Fruit fly (Drosophila melanogaster) whole organism, wandering third instar larva: Measurements from ENCODE around the gene CG12106.

ENCODE experiments used
- Abd-B ChIP-seq: fragments of >200 bp; optimal IDR thresholded peaks from 2 replicates; lab custom pipeline; 2017; ENCODE audit warnings: missing biosample characterization, missing genetic modification characterization
- CG32264 ChIP-seq: fragments of 200-800 bp; sonication (Bioruptor generic); optimal IDR thresholded peaks from 2 replicates; lab custom pipeline; 2016; ENCODE audit warnings: missing biosample characterization, missing genetic modification characterization
- CG9705 ChIP-seq: fragments of 200-800 bp; sonication (Bioruptor generic); optimal IDR thresholded peaks from 2 replicates; lab custom pipeline; 2018; ENCODE audit warnings: missing biosample characterization, mild to moderate bottlenecking, missing genetic modification characterization
- CrebA ChIP-seq: fragments of 200-800 bp; sonication (Bioruptor generic); optimal IDR thresholded peaks from 2 replicates; lab custom pipeline; 2016; ENCODE audit warnings: missing biosample characterization, mild to moderate bottlenecking, missing genetic modification characterization, borderline replicate concordance
- Dfd ChIP-seq: fragments of >200 bp; optimal IDR thresholded peaks from 2 replicates; lab custom pipeline; 2017; ENCODE audit warnings: missing biosample characterization, missing genetic modification characterization
- Dif ChIP-seq: fragments of 200-275, 200-300 bp; sonication (Bioruptor generic); optimal IDR thresholded peaks from 2 replicates; lab custom pipeline; 2018; ENCODE audit warnings: missing biosample characterization, missing genetic modification characterization; ENCODE audit not compliant: partially characterized antibody
- GATAd ChIP-seq: sonication (Bioruptor generic); optimal IDR thresholded peaks from 2 replicates; lab custom pipeline; 2016; ENCODE audit warnings: missing biosample characterization, missing genetic modification characterization
- HLH106 ChIP-seq: fragments of 200-800 bp; optimal IDR thresholded peaks from 3 replicates; lab custom pipeline; 2019; ENCODE audit warnings: missing biosample characterization, mild to moderate bottlenecking, missing genetic modification characterization, moderate library complexity
- Hnf4 ChIP-seq: fragments of 200-800 bp; sonication (Bioruptor generic); optimal IDR thresholded peaks from 2 replicates; lab custom pipeline; 2016; ENCODE audit warnings: missing biosample characterization, mild to moderate bottlenecking, missing genetic modification characterization
- Hr78 ChIP-seq: fragments of >200 bp; optimal IDR thresholded peaks from 2 replicates; lab custom pipeline; 2017; ENCODE audit warnings: missing biosample characterization, missing genetic modification characterization
- Hr83 ChIP-seq: fragments of 200-300 bp; sonication (Bioruptor generic); optimal IDR thresholded peaks from 2 replicates; lab custom pipeline; 2016; ENCODE audit warnings: missing biosample characterization, mild to moderate bottlenecking, missing genetic modification characterization, moderate library complexity; ENCODE audit not compliant: poor library complexity, severe bottlenecking
- Jra ChIP-seq: sonication (Bioruptor generic); optimal IDR thresholded peaks from 2 replicates; lab custom pipeline; 2016; ENCODE audit warnings: missing biosample characterization, missing genetic modification characterization
- Mio ChIP-seq: sonication (Bioruptor generic); optimal IDR thresholded peaks from 2 replicates; lab custom pipeline; 2016; ENCODE audit warnings: missing biosample characterization, missing genetic modification characterization
- Myc ChIP-seq: fragments of >200 bp; optimal IDR thresholded peaks from 2 replicates; lab custom pipeline; 2017
- N ChIP-seq: fragments of >200 bp; optimal IDR thresholded peaks from 2 replicates; lab custom pipeline; 2018; ENCODE audit warnings: missing biosample characterization, missing external identifiers, missing genetic modification characterization
- OdsH ChIP-seq: fragments of 200-800 bp; sonication (Bioruptor generic); optimal IDR thresholded peaks from 2 replicates; lab custom pipeline; 2016; ENCODE audit warnings: missing biosample characterization, mild to moderate bottlenecking, missing genetic modification characterization
- Rel ChIP-seq, 2 experiments: fragments of 200-800 bp; sonication (Bioruptor generic) in 1 of 2; optimal IDR thresholded peaks; 2 replicates in 1 of 2; 3 replicates in 1 of 2; lab custom pipeline; 2016 to 2019; ENCODE audit warnings: mild to moderate bottlenecking in 2 of 2, missing biosample characterization in 2 of 2, missing genetic modification characterization in 2 of 2, moderate library complexity in 1 of 2
- Sp1 ChIP-seq: fragments of 200-800 bp; sonication (Bioruptor generic); optimal IDR thresholded peaks from 3 replicates; lab custom pipeline; 2019; ENCODE audit warnings: missing biosample characterization, mild to moderate bottlenecking, missing genetic modification characterization, moderate library complexity
- Vsx2 ChIP-seq: fragments of 200-300, 225-300 bp; sonication (Bioruptor generic); optimal IDR thresholded peaks from 2 replicates; lab custom pipeline; 2018; ENCODE audit warnings: missing biosample characterization, missing genetic modification characterization; ENCODE audit not compliant: partially characterized antibody
- br ChIP-seq: fragments of 200-800 bp; sonication (Bioruptor generic); optimal IDR thresholded peaks from 2 replicates; lab custom pipeline; 2016; ENCODE audit warnings: missing biosample characterization, missing genetic modification characterization
- brk ChIP-seq: fragments of 200-800 bp; sonication (Bioruptor generic); optimal IDR thresholded peaks from 2 replicates; lab custom pipeline; 2016; ENCODE audit warnings: missing biosample characterization, mild to moderate bottlenecking, missing genetic modification characterization
- dl ChIP-seq, 2 experiments: fragments of 175-275, 200-275 bp in 1 of 2; fragments of 200-275 bp in 1 of 2; sonication (Bioruptor generic); optimal IDR thresholded peaks; lab custom pipeline; 2018; ENCODE audit warnings: mild to moderate bottlenecking in 2 of 2, missing biosample characterization in 2 of 2, missing genetic modification characterization in 2 of 2, moderate library complexity in 2 of 2; ENCODE audit not compliant: partially characterized antibody in 2 of 2, insufficient read depth in 1 of 2
- dmrt93B ChIP-seq: fragments of 200-800 bp; sonication (Bioruptor generic); optimal IDR thresholded peaks from 2 replicates; lab custom pipeline; 2018; ENCODE audit warnings: missing biosample characterization, mild to moderate bottlenecking, missing genetic modification characterization
- dsf ChIP-seq: sonication (Bioruptor generic); optimal IDR thresholded peaks from 2 replicates; lab custom pipeline; 2016; ENCODE audit warnings: missing biosample characterization, missing genetic modification characterization, borderline replicate concordance
- ey ChIP-seq: fragments of 200-800 bp; sonication (Bioruptor generic); optimal IDR thresholded peaks from 2 replicates; lab custom pipeline; 2016; ENCODE audit warnings: missing biosample characterization, missing genetic modification characterization
- foxo ChIP-seq, 2 experiments: fragments of 200-800 bp; sonication (Bioruptor generic); optimal IDR thresholded peaks; 2 replicates in 1 of 2; 3 replicates in 1 of 2; lab custom pipeline; 2016 to 2017; ENCODE audit warnings: missing biosample characterization in 2 of 2, missing genetic modification characterization in 2 of 2
- fru ChIP-seq: fragments of 200-800 bp; sonication (Bioruptor generic); optimal IDR thresholded peaks from 3 replicates; lab custom pipeline; 2016; ENCODE audit warnings: missing biosample characterization, mild to moderate bottlenecking, missing genetic modification characterization
- h ChIP-seq: fragments of 200-800 bp; sonication (Bioruptor generic); optimal IDR thresholded peaks from 3 replicates; lab custom pipeline; 2016; ENCODE audit warnings: missing biosample characterization, mild to moderate bottlenecking, missing genetic modification characterization
- jim ChIP-seq: fragments of 175-275, 200-325 bp; sonication (Bioruptor generic); optimal IDR thresholded peaks from 2 replicates; lab custom pipeline; 2016; ENCODE audit warnings: missing biosample characterization, mild to moderate bottlenecking, missing genetic modification characterization
- lola ChIP-seq: fragments of >200 bp; optimal IDR thresholded peaks from 2 replicates; lab custom pipeline; 2017; ENCODE audit warnings: missing biosample characterization, missing genetic modification characterization
- pan ChIP-seq: fragments of >200 bp; optimal IDR thresholded peaks from 2 replicates; lab custom pipeline; 2017
- psq ChIP-seq: fragments of 200-800 bp; sonication (Bioruptor generic); optimal IDR thresholded peaks from 3 replicates; lab custom pipeline; 2017; ENCODE audit warnings: missing biosample characterization, mild to moderate bottlenecking, missing genetic modification characterization, moderate library complexity
- rgr ChIP-seq: fragments of 200-800 bp; sonication (Bioruptor generic); optimal IDR thresholded peaks from 3 replicates; lab custom pipeline; 2016; ENCODE audit warnings: missing biosample characterization, mild to moderate bottlenecking, missing genetic modification characterization
- sage ChIP-seq: fragments of 200-800 bp; sonication (Bioruptor generic); optimal IDR thresholded peaks from 2 replicates; lab custom pipeline; 2016; ENCODE audit warnings: missing biosample characterization, mild to moderate bottlenecking, missing genetic modification characterization
- sv ChIP-seq: fragments of 200-800 bp; sonication (Bioruptor generic); optimal IDR thresholded peaks from 3 replicates; lab custom pipeline; 2016; ENCODE audit warnings: missing biosample characterization, missing genetic modification characterization
- tai ChIP-seq: sonication (Bioruptor generic); optimal IDR thresholded peaks from 2 replicates; lab custom pipeline; 2016; ENCODE audit warnings: missing biosample characterization, missing genetic modification characterization
- usp ChIP-seq: fragments of >200 bp; optimal IDR thresholded peaks from 2 replicates; lab custom pipeline; 2017; ENCODE audit warnings: missing biosample characterization, missing genetic modification characterization
- woc ChIP-seq: sonication (Bioruptor generic); optimal IDR thresholded peaks from 2 replicates; lab custom pipeline; 2016; ENCODE audit warnings: missing biosample characterization, mild to moderate bottlenecking, missing genetic modification characterization

The CG12106 gene

dm6 chrX:9156388-9156823 is 37.3 kb upstream of the CG12106 start, which contains the start of gene His3.3B:
TSS of gene His3.3B (minus strand) at chrX:9156669.
- no peak for TF ChIP-seq dl (GFP tag; optimal IDR thresholded peaks at IDR 0.05; lab: Kevin White, UChicago; ENCODE audit: insufficient read depth in 1 of 2, partially characterized antibody in 2 of 2)
- TF ChIP-seq woc: no peak
- TF ChIP-seq usp (GFP tag; lab: Kevin White, UChicago): no peak
- peak; percentile 6 for TF ChIP-seq rgr (GFP tag; lab: Kevin White, UChicago)
- TF ChIP-seq pan (lab: Kevin White, UChicago): no peak
- no peak for TF ChIP-seq dsf (GFP tag; lab: Kevin White, UChicago)
- TF ChIP-seq jim (GFP tag; lab: Kevin White, UChicago): no peak
- peak; percentile 24 for TF ChIP-seq h
- TF ChIP-seq N: no peak
- TF ChIP-seq Dfd (GFP tag; lab: Kevin White, UChicago): no peak
- TF ChIP-seq tai (GFP tag; lab: Kevin White, UChicago): no peak
- no peak for TF ChIP-seq foxo (GFP tag; optimal IDR thresholded peaks at IDR 0.05; lab: Kevin White, UChicago)
- TF ChIP-seq Myc: no peak
- TF ChIP-seq OdsH (GFP tag; lab: Kevin White, UChicago): no peak
- TF ChIP-seq lola: no peak
- no peak for TF ChIP-seq sv (GFP tag; lab: Kevin White, UChicago)
- TF ChIP-seq sage (GFP tag; lab: Kevin White, UChicago): no peak
- no peak for TF ChIP-seq fru (GFP tag; lab: Kevin White, UChicago)
- no peak for TF ChIP-seq Hnf4 (GFP tag; lab: Kevin White, UChicago)
- no peak for TF ChIP-seq Hr83 (GFP tag; lab: Kevin White, UChicago)
- no peak for TF ChIP-seq Vsx2
- TF ChIP-seq Rel (GFP tag; optimal IDR thresholded peaks at IDR 0.05; lab: Kevin White, UChicago): no peak
- TF ChIP-seq Rel (tag; optimal IDR thresholded peaks at IDR 0.05; lab: Kevin White, UChicago): no peak
- no peak for TF ChIP-seq CrebA (GFP tag; lab: Kevin White, UChicago)
- TF ChIP-seq psq (GFP tag; lab: Kevin White, UChicago): no peak
- TF ChIP-seq CG9705 (GFP tag; lab: Kevin White, UChicago): no peak
- no peak for TF ChIP-seq HLH106 (tag; lab: Kevin White, UChicago)
- TF ChIP-seq dmrt93B (GFP tag; lab: Kevin White, UChicago): no peak
- TF ChIP-seq Jra (GFP tag; lab: Kevin White, UChicago): no peak
- TF ChIP-seq Abd-B: no peak
- no peak for TF ChIP-seq Hr78 (GFP tag; lab: Kevin White, UChicago)
- TF ChIP-seq brk: peak; percentile 17
- peak; percentile 33 for TF ChIP-seq Dif (GFP tag; lab: Kevin White, UChicago)
- no peak for TF ChIP-seq CG32264
- TF ChIP-seq Sp1: peak; percentile 14
- no peak for TF ChIP-seq Mio
- TF ChIP-seq GATAd (GFP tag; lab: Kevin White, UChicago): no peak
- no peak for TF ChIP-seq ey (GFP tag; lab: Kevin White, UChicago)
- peak; percentile 12 for TF ChIP-seq br (GFP tag; lab: Kevin White, UChicago)

- TF ChIP-seq Rel (GFP tag; optimal IDR thresholded peaks at IDR 0.05; lab: Kevin White, UChicago): no peak
- peak; percentile 3 for TF ChIP-seq Rel (tag; optimal IDR thresholded peaks at IDR 0.05; lab: Kevin White, UChicago)
- TF ChIP-seq usp (GFP tag; lab: Kevin White, UChicago): no peak
- no peak for TF ChIP-seq sage (GFP tag; lab: Kevin White, UChicago)
These were observed 35.3 kb upstream of the CG12106 start, which contains the start of the genes Ost48 and Dlip1 for dm6 chrX:9158366-9158765. TSS of gene Ost48 (minus strand) at chrX:9158515. TSS of gene Dlip1 (plus strand) at chrX:9158622.

dm6 chrX:9159736-9160135 is 34.0 kb upstream of the CG12106 start, which contains the start of gene NdufA3:
TSS of gene NdufA3 (minus strand) at chrX:9160052.
- TF ChIP-seq pan (lab: Kevin White, UChicago): no peak
- no peak for TF ChIP-seq br (GFP tag; lab: Kevin White, UChicago)
- TF ChIP-seq tai (GFP tag; lab: Kevin White, UChicago): no peak
- no peak for TF ChIP-seq Rel (GFP tag; optimal IDR thresholded peaks at IDR 0.05; lab: Kevin White, UChicago)
- TF ChIP-seq Rel (tag; optimal IDR thresholded peaks at IDR 0.05; lab: Kevin White, UChicago): peak; percentile 11
- TF ChIP-seq Mio: no peak
- TF ChIP-seq sage (GFP tag; lab: Kevin White, UChicago): no peak
- no peak for TF ChIP-seq OdsH (GFP tag; lab: Kevin White, UChicago)
- TF ChIP-seq woc: no peak
- peak; percentile 36 for TF ChIP-seq Hr83 (GFP tag; lab: Kevin White, UChicago)
